Worm (Caenorhabditis elegans) whole organism, L4 larva: ENCODE data around the gene tmem-184.
A peak's percentile ranks its signal among the peaks of the same experiment; 100 is the strongest.

Experiments
- F26F4.8 ChIP-seq: fragments of 200-800 bp; sonication (Bioruptor generic); conservative IDR thresholded peaks from 2 replicates; pipeline ENCODE4 v1.3.6; 2022; ENCODE audit warnings: missing genetic modification characterization, missing compliant biosample characterization
- Y75B8A.6 ChIP-seq: fragments of 200-800 bp; sonication (Bioruptor generic); IDR thresholded peaks from 2 replicates; pipeline ENCODE4 v1.3.6; 2022; ENCODE audit warnings: missing genetic modification reagents, missing genetic modification characterization, missing compliant biosample characterization
- ZK546.5 ChIP-seq, 2 experiments: sonication (generic microtip); optimal IDR thresholded peaks; 2 replicates each; lab custom pipeline; 2017; ENCODE audit warnings: missing biosample characterization in 2 of 2, missing genetic modification characterization in 2 of 2
- aha-1 ChIP-seq: fragments of 150-350 bp; peaks from one replicate; lab custom pipeline; 2014; ENCODE audit warnings: missing biosample characterization, missing genetic modification characterization
- aly-2 ChIP-seq: sonication (generic microtip); optimal IDR thresholded peaks from 2 replicates; lab custom pipeline; 2018; ENCODE audit warnings: missing biosample characterization, missing genetic modification characterization
- ceh-44 ChIP-seq: fragments of 200-800 bp; sonication (Bioruptor generic); IDR thresholded peaks from 2 replicates; pipeline ENCODE4 v1.3.6; 2022; ENCODE audit warnings: missing genetic modification reagents, missing genetic modification characterization, missing compliant biosample characterization
- ceh-62 ChIP-seq: sonication (generic microtip); optimal IDR thresholded peaks from 2 replicates; lab custom pipeline; 2017; ENCODE audit warnings: missing biosample characterization, missing genetic modification characterization
- ceh-82 ChIP-seq: sonication (generic microtip); optimal IDR thresholded peaks from 2 replicates; lab custom pipeline; 2017; ENCODE audit warnings: missing biosample characterization, missing genetic modification characterization
- ces-1 ChIP-seq: fragments of 150-350 bp; sonication (generic microtip); optimal IDR thresholded peaks from 4 replicates; lab custom pipeline; 2014; ENCODE audit warnings: missing biosample characterization, missing genetic modification reagents, missing genetic modification characterization
- daf-12 ChIP-seq: fragments of 150-350 bp; optimal IDR thresholded peaks from 2 replicates; lab custom pipeline; 2014; ENCODE audit warnings: missing biosample characterization, missing genetic modification reagents, missing genetic modification characterization
- daf-16 ChIP-seq, 3 experiments: sonication (generic microtip); optimal IDR thresholded peaks; 2 replicates each; lab custom pipeline; 2016 to 2017; ENCODE audit warnings: missing genetic modification characterization in 3 of 3, missing genetic modification reagents in 3 of 3, mild to moderate bottlenecking in 2 of 3, missing compliant biosample characterization in 2 of 3, missing biosample characterization in 1 of 3, moderate library complexity in 1 of 3
- dmd-6 ChIP-seq: fragments of 200-800 bp; sonication (Bioruptor generic); IDR thresholded peaks from 2 replicates; pipeline ENCODE4 v1.3.6; 2022; ENCODE audit warnings: missing genetic modification reagents, missing genetic modification characterization, missing compliant biosample characterization
- dmd-8 ChIP-seq: fragments of 200-800 bp; sonication (Bioruptor generic); IDR thresholded peaks from 2 replicates; pipeline ENCODE4 v1.3.6; 2022; ENCODE audit warnings: missing genetic modification characterization, missing compliant biosample characterization
- dpl-1 ChIP-seq: fragments of 150-350 bp; optimal IDR thresholded peaks from 2 replicates; lab custom pipeline; 2014; ENCODE audit warnings: missing biosample characterization, missing genetic modification reagents, missing genetic modification characterization
- duxl-1 ChIP-seq: sonication (generic microtip); optimal IDR thresholded peaks from 2 replicates; lab custom pipeline; 2016; ENCODE audit warnings: mild to moderate bottlenecking, missing genetic modification characterization, moderate library complexity, missing compliant biosample characterization; ENCODE audit not compliant: poor library complexity
- egl-43 ChIP-seq: fragments of 200-800 bp; sonication (Bioruptor generic); IDR thresholded peaks from 2 replicates; pipeline ENCODE4 v1.3.6; 2022; ENCODE audit warnings: missing genetic modification reagents, missing genetic modification characterization, missing compliant biosample characterization
- fkh-10 ChIP-seq: fragments of 150-350 bp; optimal IDR thresholded peaks from 2 replicates; lab custom pipeline; 2014; ENCODE audit warnings: missing biosample characterization, missing genetic modification reagents, missing genetic modification characterization
- gei-8 ChIP-seq: fragments of 200-800 bp; sonication (Bioruptor generic); optimal IDR thresholded peaks from 2 replicates; lab custom pipeline; 2018; ENCODE audit warnings: mild to moderate bottlenecking, missing genetic modification characterization, missing compliant biosample characterization
- hlh-11 ChIP-seq: fragments of 200-800 bp; sonication (Bioruptor generic); optimal IDR thresholded peaks from 2 replicates; lab custom pipeline; 2018; ENCODE audit warnings: mild to moderate bottlenecking, missing genetic modification characterization, missing compliant biosample characterization
- hlh-30 ChIP-seq: sonication (generic microtip); optimal IDR thresholded peaks from 2 replicates; lab custom pipeline; 2017; ENCODE audit warnings: antibody characterized with exemption, mild to moderate bottlenecking, missing genetic modification characterization, missing compliant biosample characterization; ENCODE audit not compliant: insufficient read depth
- hmg-1.1 ChIP-seq: fragments of 200-800 bp; sonication (Bioruptor generic); IDR thresholded peaks from 2 replicates; pipeline ENCODE4 v1.3.6; 2022; ENCODE audit warnings: missing genetic modification reagents, missing genetic modification characterization, missing compliant biosample characterization
- lim-7 ChIP-seq: fragments of 200-800 bp; sonication (Bioruptor generic); IDR thresholded peaks from 2 replicates; pipeline ENCODE4 v1.3.6; 2022; ENCODE audit warnings: missing genetic modification characterization, missing compliant biosample characterization
- lin-1 ChIP-seq: fragments of 200-800 bp; sonication (Bioruptor generic); IDR thresholded peaks from 2 replicates; pipeline ENCODE4 v1.3.6; 2022; ENCODE audit warnings: missing genetic modification reagents, missing genetic modification characterization, missing compliant biosample characterization
- lin-13 ChIP-seq: fragments of 150-350 bp; optimal IDR thresholded peaks from 2 replicates; lab custom pipeline; 2014; ENCODE audit warnings: missing biosample characterization, missing genetic modification reagents, missing genetic modification characterization
- lin-15B ChIP-seq: fragments of 150-350 bp; sonication (generic microtip); optimal IDR thresholded peaks from 3 replicates; lab custom pipeline; 2014; ENCODE audit warnings: missing biosample characterization, missing genetic modification characterization
- lin-29 ChIP-seq: fragments of 200-800 bp; sonication (Bioruptor generic); IDR thresholded peaks from 2 replicates; pipeline ENCODE4 v1.3.6; 2022; ENCODE audit warnings: missing genetic modification reagents, missing genetic modification characterization, missing compliant biosample characterization
- lin-39 ChIP-seq: fragments of 150-350 bp; optimal IDR thresholded peaks from 2 replicates; lab custom pipeline; 2014; ENCODE audit warnings: missing biosample characterization, missing genetic modification reagents, missing genetic modification characterization
- lsy-2 ChIP-seq, 2 experiments: fragments of 150-350 bp in 1 of 2; sonication (generic microtip) in 1 of 2; optimal IDR thresholded peaks; 2 replicates each; lab custom pipeline; 2014 to 2017; ENCODE audit warnings: missing biosample characterization in 2 of 2, missing genetic modification characterization in 2 of 2
- madf-5 ChIP-seq, 2 experiments: fragments of 200-800 bp; sonication (Bioruptor generic); IDR thresholded peaks; 2 replicates each; pipeline ENCODE4 v1.3.6; 2022; ENCODE audit warnings: missing compliant biosample characterization in 2 of 2, missing genetic modification characterization in 2 of 2
- mes-2 ChIP-seq: sonication (generic microtip); optimal IDR thresholded peaks from 2 replicates; lab custom pipeline; 2016; ENCODE audit warnings: missing genotype, mild to moderate bottlenecking, missing genetic modification characterization, missing compliant biosample characterization; ENCODE audit not compliant: poor library complexity, severe bottlenecking
- mxl-3 ChIP-seq: fragments of 200-800 bp; sonication (Bioruptor generic); optimal IDR thresholded peaks from 2 replicates; lab custom pipeline; 2018; ENCODE audit warnings: mild to moderate bottlenecking, missing genetic modification characterization, missing compliant biosample characterization
- nhr-237 ChIP-seq: sonication (generic microtip); optimal IDR thresholded peaks from 2 replicates; lab custom pipeline; 2017; ENCODE audit warnings: missing biosample characterization, missing genetic modification characterization
- nhr-41 ChIP-seq: fragments of 200-800 bp; sonication (Bioruptor generic); IDR thresholded peaks from 2 replicates; pipeline ENCODE4 v1.3.6; 2022; ENCODE audit warnings: missing genetic modification reagents, missing genetic modification characterization, missing compliant biosample characterization
- nhr-6 ChIP-seq: fragments of 150-350 bp; optimal IDR thresholded peaks from 2 replicates; lab custom pipeline; 2014; ENCODE audit warnings: missing biosample characterization, missing genetic modification characterization
- pha-4 ChIP-seq, 2 experiments: fragments of 150-350 bp in 1 of 2; fragments of 200-800 bp in 1 of 2; sonication (Bioruptor generic) in 1 of 2; IDR thresholded peaks in 1 of 2; optimal IDR thresholded peaks in 1 of 2; 2 replicates each; pipeline versions ENCODE4 v1.3.6 to Lab custom; 2014 to 2022; ENCODE audit warnings: missing genetic modification characterization in 2 of 2, missing genetic modification reagents in 2 of 2, missing biosample characterization in 1 of 2, missing compliant biosample characterization in 1 of 2
- sdz-12 ChIP-seq: fragments of 200-800 bp; sonication (Bioruptor generic); optimal IDR thresholded peaks from 2 replicates; lab custom pipeline; 2018; ENCODE audit warnings: mild to moderate bottlenecking, missing genetic modification characterization, missing compliant biosample characterization
- set-16 ChIP-seq: fragments of 200-800 bp; sonication (Bioruptor generic); IDR thresholded peaks from 2 replicates; pipeline ENCODE4 v1.3.6; 2022; ENCODE audit warnings: missing genetic modification reagents, missing genetic modification characterization, missing compliant biosample characterization
- skn-1 ChIP-seq: fragments of 150-350 bp; optimal IDR thresholded peaks from 2 replicates; lab custom pipeline; 2014; ENCODE audit warnings: missing biosample characterization, missing genetic modification characterization
- snpc-1.2 ChIP-seq: fragments of 200-800 bp; sonication (Bioruptor generic); IDR thresholded peaks from 2 replicates; pipeline ENCODE4 v1.3.6; 2022; ENCODE audit warnings: missing genetic modification reagents, missing genetic modification characterization, missing compliant biosample characterization
- snpc-4 ChIP-seq: fragments of 150-350 bp; optimal IDR thresholded peaks from 2 replicates; lab custom pipeline; 2014; ENCODE audit warnings: missing biosample characterization, missing genetic modification characterization
- tra-1 ChIP-seq: fragments of 200-800 bp; sonication (Bioruptor generic); IDR thresholded peaks from 2 replicates; pipeline ENCODE4 v1.3.6; 2022; ENCODE audit warnings: missing genetic modification reagents, missing genetic modification characterization, missing compliant biosample characterization
- vab-7 ChIP-seq: fragments of 200-800 bp; sonication (Bioruptor generic); IDR thresholded peaks from 2 replicates; pipeline ENCODE4 v1.3.6; 2022; ENCODE audit warnings: missing genetic modification reagents, missing genetic modification characterization, missing compliant biosample characterization
- zip-11 ChIP-seq: fragments of 200-800 bp; sonication (Bioruptor generic); IDR thresholded peaks from 2 replicates; pipeline ENCODE4 v1.3.6; 2022; ENCODE audit warnings: missing genetic modification characterization, missing compliant biosample characterization
- zip-2 ChIP-seq: fragments of 150-350 bp; optimal IDR thresholded peaks from 2 replicates; lab custom pipeline; 2014; ENCODE audit warnings: missing biosample characterization, missing genetic modification characterization
- ztf-7 ChIP-seq: fragments of 150-350 bp; optimal IDR thresholded peaks from 2 replicates; lab custom pipeline; 2014; ENCODE audit warnings: missing biosample characterization, missing genetic modification characterization

tmem-184 gene

ce11 chrX:14684406-14684927, 22.2 kb downstream of the tmem-184 start, which contains the start of gene csq-1:
TSS of gene csq-1 (plus strand) at chrX:14684877.
- TF ChIP-seq dpl-1 (GFP tag; lab: Kevin White, UChicago) (no peak), daf-16 (GFP tag; optimal IDR thresholded peaks at IDR 0.05; lab: Kevin White, UChicago) (peak in 1 of 2 experiments; percentile 34), daf-16 (tag; optimal IDR thresholded peaks at IDR 0.05; lab: Kevin White, UChicago) (no peak), hlh-11 (tag; lab: Kevin White, UChicago) (peak; percentile 24), snpc-1.2 (0 out of 2 replicates have a peak, but pooled peaks have one; percentile 24), aha-1 (tag; lab: Kevin White, UChicago) (peak; percentile 68)

ce11 chrX:14680474-14680873, 26.2 kb downstream of the tmem-184 start:
- TF ChIP-seq ztf-7 (tag; lab: Kevin White, UChicago) (no peak), snpc-4 (tag; lab: Kevin White, UChicago) (peak; percentile 52)

- TF ChIP-seq dmd-6 (peak; percentile 33; the same call in 1 of the 2 replicates), lin-39 (tag; lab: Kevin White, UChicago) (no peak), snpc-1.2 (peak; percentile 73), Y75B8A.6 (GFP tag; lab: Robert Waterston, UW) (no peak), fkh-10 (GFP tag; lab: Kevin White, UChicago) (no peak), lin-29 (GFP tag; lab: Robert Waterston, UW) (no peak), sdz-12 (GFP tag; lab: Kevin White, UChicago) (no peak), pha-4 (GFP tag; IDR thresholded peaks at IDR 0.05; lab: Robert Waterston, UW) (peak; percentile 81), pha-4 (tag; optimal IDR thresholded peaks at IDR 0.05; lab: Kevin White, UChicago) (no peak), tra-1 (GFP tag; lab: Robert Waterston, UW) (0 out of 2 replicates have a peak, but pooled peaks have one; percentile 8), lin-15B (tag; lab: Kevin White, UChicago) (no peak), hlh-30 (peak; percentile 29), ceh-82 (no peak), vab-7 (GFP tag; lab: Robert Waterston, UW) (peak; percentile 54; the same call in 1 of the 2 replicates), nhr-6 (tag; lab: Kevin White, UChicago) (no peak), zip-11 (GFP tag; lab: Robert Waterston, UW) (no peak), nhr-41 (0 out of 2 replicates have a peak, but pooled peaks have one; percentile 21), skn-1 (tag; lab: Kevin White, UChicago) (no peak), daf-16 (GFP tag; optimal IDR thresholded peaks at IDR 0.05; lab: Kevin White, UChicago) (peak; percentile 9 to 47), daf-16 (tag; optimal IDR thresholded peaks at IDR 0.05; lab: Kevin White, UChicago) (no peak), ZK546.5 (tag; optimal IDR thresholded peaks at IDR 0.05; lab: Kevin White, UChicago) (no peak), daf-12 (tag; lab: Kevin White, UChicago) (no peak), set-16 (GFP tag; lab: Robert Waterston, UW) (no peak), ceh-62 (no peak), gei-8 (GFP tag; lab: Kevin White, UChicago) (no peak), ces-1 (GFP tag; lab: Kevin White, UChicago) (no peak), mes-2 (tag; lab: Kevin White, UChicago) (peak; percentile 64), madf-5 (GFP tag; IDR thresholded peaks at IDR 0.05; lab: Robert Waterston, UW) (0 out of 4 replicates have a peak, but pooled peaks of 1 of the 2 experiments have one; percentile 42), dmd-8 (peak; percentile 71; the same call in 1 of the 2 replicates), lim-7 (peak; percentile 68; the same call in 1 of the 2 replicates), aha-1 (tag; lab: Kevin White, UChicago) (no peak), zip-2 (peak; percentile 25), lsy-2 (tag; optimal IDR thresholded peaks at IDR 0.05; lab: Kevin White, UChicago) (no peak), duxl-1 (tag; lab: Kevin White, UChicago) (no peak), lin-13 (GFP tag; lab: Kevin White, UChicago) (no peak), mxl-3 (GFP tag; lab: Kevin White, UChicago) (no peak), lin-1 (no peak), F26F4.8 (GFP tag; lab: Robert Waterston, UW) (peak; percentile 66; the same call in 1 of the 2 replicates), ceh-44 (GFP tag; lab: Robert Waterston, UW) (no peak), nhr-237 (tag; lab: Kevin White, UChicago) (no peak), aly-2 (tag; lab: Kevin White, UChicago) (no peak), egl-43 (peak; percentile 62; the same call in 1 of the 2 replicates), hmg-1.1 (GFP tag; lab: Robert Waterston, UW) (no peak)
Observed at ce11 chrX:14678983-14679382, 27.7 kb downstream of the tmem-184 start.
